Worm (Caenorhabditis elegans): ENCODE data around the gene gcl-1.
"Not testable (repeated sequence)": the region's sequence is repeated elsewhere in the genome, so short reads cannot be mapped to it uniquely, and the experiment has no call there.

Gene gcl-1

DNA sequence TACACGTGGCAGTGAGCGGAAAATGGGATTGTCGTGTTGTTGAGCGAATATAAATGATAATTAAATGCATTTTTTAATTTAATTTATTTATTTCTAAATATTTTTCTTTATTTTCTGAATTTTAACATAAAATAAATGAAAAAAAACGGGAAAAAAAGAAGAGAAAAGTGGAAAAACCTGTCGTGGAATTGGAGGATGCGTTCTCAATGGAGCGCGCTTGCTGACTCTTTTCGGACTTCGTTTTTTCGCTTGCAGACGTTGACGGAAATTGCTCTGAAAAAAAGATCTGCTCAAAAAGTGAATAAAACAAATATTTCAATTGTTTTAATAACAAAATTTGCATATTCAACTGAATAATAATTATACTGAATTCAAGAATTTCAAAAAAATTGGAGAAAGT is 40.8 kb upstream of the gcl-1 start:
- TF ChIP-seq lin-11 (tag; optimal IDR thresholded peaks at IDR 0.05) (no peak), unc-55 (GFP tag; optimal IDR thresholded peaks at IDR 0.05) (peak; percentile 22), alr-1 (tag; optimal IDR thresholded peaks at IDR 0.05) (no peak), nhr-129 (tag; optimal IDR thresholded peaks at IDR 0.05) (peak; percentile 40), C34F6.9 (tag; optimal IDR thresholded peaks at IDR 0.05) (peak; percentile 4), lsy-2 (tag; optimal IDR thresholded peaks at IDR 0.05) (peak in 1 of 2 experiments; percentile 49)

DNA sequence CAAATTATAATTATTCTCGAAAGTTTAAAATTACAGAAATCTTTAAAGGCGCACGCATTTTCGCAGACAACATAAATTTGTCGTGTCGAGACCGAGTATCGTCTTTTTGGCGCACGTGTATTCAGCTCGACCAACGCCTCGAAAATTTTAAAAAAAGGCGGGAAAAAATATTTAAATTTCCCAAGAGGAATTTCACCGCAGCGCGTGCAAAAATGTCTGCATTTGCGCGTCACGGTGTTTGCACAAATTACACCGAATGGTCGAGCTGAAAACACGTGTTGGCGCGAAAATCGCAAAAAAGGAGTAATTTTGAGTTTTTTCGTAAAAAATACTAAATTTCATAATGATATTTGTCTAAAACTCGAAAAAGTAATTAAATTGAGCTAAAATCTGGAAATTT is 38.0 kb upstream of the gcl-1 start:
- TF ChIP-seq unc-62 (GFP tag; optimal IDR thresholded peaks at IDR 0.05) (no peak), alr-1 (tag; optimal IDR thresholded peaks at IDR 0.05) (no peak), nhr-129 (tag; optimal IDR thresholded peaks at IDR 0.05) (no peak), ceh-82 (tag; optimal IDR thresholded peaks at IDR 0.05) (no peak), mbf-1 (tag; optimal IDR thresholded peaks at IDR 0.05) (no peak), Y55F3AM.14 (GFP tag; optimal IDR thresholded peaks at IDR 0.05) (no peak), ztf-1 (GFP tag; conservative IDR thresholded peaks at IDR 0.05) (no peak), F13H6.1 (tag; optimal IDR thresholded peaks at IDR 0.05) (no peak), lin-11 (tag; optimal IDR thresholded peaks at IDR 0.05) (no peak), ztf-4 (tag; optimal IDR thresholded peaks at IDR 0.05) (no peak), nhr-21 (tag; optimal IDR thresholded peaks at IDR 0.05) (no peak), nhr-11 (tag; optimal IDR thresholded peaks at IDR 0.05) (no peak), nhr-25 (tag; optimal IDR thresholded peaks at IDR 0.05) (no peak), ceh-16 (tag; optimal IDR thresholded peaks at IDR 0.05) (no peak), ztf-11 (tag; optimal IDR thresholded peaks at IDR 0.05) (no peak), ama-1 (optimal IDR thresholded peaks at IDR 0.05) (no peak)

DNA sequence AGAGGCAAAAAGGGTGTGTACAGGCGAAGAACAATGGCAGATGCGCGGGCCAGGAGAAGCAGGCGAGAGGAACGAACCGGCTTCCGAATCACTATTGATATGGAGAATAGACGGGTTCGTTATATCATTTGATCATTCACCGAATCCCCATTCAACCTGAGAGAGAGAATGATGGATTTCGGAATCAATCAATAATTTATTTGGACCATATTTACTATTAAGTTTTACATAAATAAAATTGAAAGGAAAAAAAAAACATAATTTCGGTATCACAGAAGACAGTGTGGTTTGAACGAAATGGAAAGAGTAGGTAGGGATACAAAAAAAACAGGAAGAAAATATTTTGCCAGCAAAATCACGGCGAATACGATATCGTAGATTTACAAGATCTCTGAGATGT is 32.6 kb upstream of the gcl-1 start, which contains the start of gene mam-3:
mam-3 (minus strand) TSS at position 101 of the 400 bp plus-strand sequence.
- TF ChIP-seq elt-1 (tag; optimal IDR thresholded peaks at IDR 0.05) (no peak), alr-1 (tag; optimal IDR thresholded peaks at IDR 0.05) (no peak), nhr-21 (tag; optimal IDR thresholded peaks at IDR 0.05) (no peak), nhr-6 (tag; optimal IDR thresholded peaks at IDR 0.05) (no peak), lsy-2 (tag; optimal IDR thresholded peaks at IDR 0.05) (no peak), R02D3.7 (tag; optimal IDR thresholded peaks at IDR 0.05) (no peak), lin-39 (tag; optimal IDR thresholded peaks at IDR 0.05) (no peak), nhr-237 (tag; optimal IDR thresholded peaks at IDR 0.05) (no peak), unc-62 (GFP tag; optimal IDR thresholded peaks at IDR 0.05) (no peak)

DNA sequence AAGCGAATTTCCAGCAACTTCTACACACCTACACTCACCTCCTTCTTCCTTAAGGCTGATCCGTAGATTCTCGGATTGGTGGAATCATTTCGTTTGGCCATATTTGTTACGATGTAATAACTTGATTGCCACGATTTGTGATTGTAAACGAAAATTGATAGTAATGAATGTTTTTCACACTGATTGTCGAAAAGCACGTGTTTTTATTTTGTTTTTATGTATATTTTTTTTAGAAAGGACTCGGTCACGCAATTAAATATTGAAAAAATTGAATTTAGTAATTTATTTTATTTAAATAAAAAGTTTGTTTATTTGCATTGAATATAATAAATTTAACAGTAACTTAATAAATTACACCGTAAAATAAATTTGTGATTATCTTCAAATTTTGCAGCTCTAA is 21.2 kb upstream of the gcl-1 start, which contains the start of gene K09B11.5:
K09B11.5 (minus strand) TSS at position 101 of the 400 bp plus-strand sequence.
- not testable (repeated sequence) for TF ChIP-seq Y55F3AM.14 (GFP tag; optimal IDR thresholded peaks at IDR 0.05); aly-2 (tag; optimal IDR thresholded peaks at IDR 0.05); elt-1 (tag; optimal IDR thresholded peaks at IDR 0.05)

DNA sequence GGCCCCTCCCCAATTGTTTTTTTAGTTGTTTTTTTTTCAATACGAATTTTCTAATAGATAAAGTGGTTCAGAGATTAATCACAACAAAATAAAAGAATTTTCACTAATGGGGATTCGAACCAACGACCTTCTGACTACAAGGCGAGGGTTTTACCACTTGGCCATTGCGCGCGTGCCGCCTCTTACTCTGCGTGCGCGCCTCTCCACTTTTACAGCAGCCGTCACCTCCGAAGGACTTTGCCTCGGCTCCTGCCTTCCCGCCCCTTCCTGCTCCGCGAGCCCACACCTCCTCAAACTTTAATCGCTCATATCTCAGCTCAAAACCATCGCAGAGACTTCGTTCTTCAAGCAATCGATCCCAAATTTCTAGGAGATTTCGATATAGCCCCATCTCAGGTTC is 17.4 kb upstream of the gcl-1 start:
- TF ChIP-seq snpc-4 (tag; optimal IDR thresholded peaks at IDR 0.05) = peak; percentile 84
- peak; percentile 39 for TF ChIP-seq lin-13 (GFP tag; optimal IDR thresholded peaks at IDR 0.05)
- TF ChIP-seq unc-55 (GFP tag; optimal IDR thresholded peaks at IDR 0.05) = peak; percentile 28

DNA sequence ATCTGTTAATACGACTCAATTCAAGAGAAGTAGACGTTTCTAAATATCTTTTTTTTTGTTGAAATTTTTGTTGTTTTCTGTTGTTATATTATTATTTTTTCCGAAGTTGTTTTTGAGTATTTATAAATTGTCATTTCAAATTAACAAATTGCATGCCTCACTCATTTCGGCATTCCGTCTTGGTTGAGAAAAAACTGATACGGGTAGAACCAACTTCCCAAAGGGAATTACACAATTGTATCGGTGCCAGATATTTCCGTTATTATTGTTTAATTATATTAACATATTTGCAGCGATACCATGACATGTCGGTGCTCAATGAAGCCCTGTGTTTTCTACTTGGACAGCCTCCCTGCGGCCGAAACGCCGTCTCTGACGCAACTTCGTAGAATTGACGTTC is 16.5 kb upstream of the gcl-1 start, which contains the start of gene K09B11.4:
K09B11.4 (plus strand) TSS at position 301 of the 400 bp plus-strand sequence.
- TF ChIP-seq sma-9 (GFP tag; optimal IDR thresholded peaks at IDR 0.05) = no peak
- TF ChIP-seq sma-9 (tag; optimal IDR thresholded peaks at IDR 0.05) = no peak
- no peak for TF ChIP-seq nhr-10 (tag; optimal IDR thresholded peaks at IDR 0.05)
- TF ChIP-seq Y55F3AM.14 (GFP tag; optimal IDR thresholded peaks at IDR 0.05) = no peak
- no peak for TF ChIP-seq unc-39 (tag; optimal IDR thresholded peaks at IDR 0.05)
- no peak for TF ChIP-seq snpc-4 (tag; optimal IDR thresholded peaks at IDR 0.05)
- TF ChIP-seq nhr-25 (tag; optimal IDR thresholded peaks at IDR 0.05) = no peak
- no peak for TF ChIP-seq ztf-4 (tag; optimal IDR thresholded peaks at IDR 0.05)
- no peak for TF ChIP-seq ztf-1 (GFP tag; conservative IDR thresholded peaks at IDR 0.05)
- no peak for TF ChIP-seq nhr-12 (tag; optimal IDR thresholded peaks at IDR 0.05)
- no peak for TF ChIP-seq nhr-77 (tag; optimal IDR thresholded peaks at IDR 0.05)
